Worm (Caenorhabditis elegans) whole organism, midembryonic: Measurements from ENCODE around the gene gob-1.

Experiments
- flt-1 ChIP-seq: fragments of 200-800 bp; sonication (Bioruptor generic); IDR thresholded peaks from 2 replicates; pipeline ENCODE4 v1.3.6; 2022; ENCODE audit warnings: missing genetic modification characterization, missing compliant biosample characterization
- med-1 ChIP-seq: sonication (generic microtip); optimal IDR thresholded peaks from 2 replicates; lab custom pipeline; 2017; ENCODE audit warnings: missing genetic modification characterization, mild to moderate bottlenecking, missing compliant biosample characterization, antibody characterized with exemption, missing genetic modification reagents; ENCODE audit not compliant: insufficient read depth
- ztf-23 ChIP-seq: fragments of 200-800 bp; sonication (Bioruptor generic); IDR thresholded peaks from 2 replicates; pipeline ENCODE4 v1.3.6; 2022; ENCODE audit warnings: missing genetic modification reagents, missing genetic modification characterization, missing compliant biosample characterization

DNA sequence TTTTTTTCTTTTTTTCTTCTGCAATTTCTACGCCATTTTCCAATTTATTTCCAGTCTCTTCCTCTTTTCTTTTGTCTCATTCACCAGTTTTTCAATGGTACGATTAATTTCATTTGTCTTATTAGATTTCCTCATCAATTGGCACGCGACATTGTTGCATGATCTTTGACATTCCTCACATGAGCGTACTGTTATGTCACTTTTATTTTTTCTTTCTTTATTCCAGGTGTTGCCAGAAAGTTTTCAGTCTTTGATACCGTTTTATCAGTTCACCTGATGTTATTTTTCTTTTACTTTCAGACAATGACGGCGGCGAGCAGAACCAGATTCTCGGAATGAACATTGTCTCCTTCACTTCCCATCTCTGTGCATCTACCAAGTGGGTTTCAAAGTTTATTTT, 44.0 kb downstream of the gob-1 start, which contains the start of the genes olrn-1 and C02C6.14:
- TF ChIP-seq med-1 (GFP tag; lab: Kevin White, UChicago) (no peak), flt-1 (GFP tag; lab: Robert Waterston, UW) (no peak), ztf-23 (GFP tag; lab: Robert Waterston, UW) (no peak)
